Worm (Caenorhabditis elegans) whole organism, L2 larva: ENCODE results near the gene hint-3.

Source experiments
- fos-1 ChIP-seq: fragments of 150-350 bp; optimal IDR thresholded peaks from 2 replicates; lab custom pipeline; 2014; ENCODE audit warnings: missing biosample characterization, missing genetic modification characterization
- lsy-2 ChIP-seq, 2 experiments: fragments of 150-350 bp in 1 of 2; sonication (generic microtip) in 1 of 2; optimal IDR thresholded peaks; 2 replicates each; lab custom pipeline; 2014 to 2017; ENCODE audit warnings: missing biosample characterization in 2 of 2, missing genetic modification characterization in 2 of 2
- mab-5 ChIP-seq: fragments of 150-350 bp; optimal IDR thresholded peaks from 2 replicates; lab custom pipeline; 2014; ENCODE audit warnings: missing biosample characterization, missing genetic modification characterization
- mbf-1 ChIP-seq: sonication (generic microtip); optimal IDR thresholded peaks from 2 replicates; lab custom pipeline; 2017; ENCODE audit warnings: missing biosample characterization, missing genetic modification characterization
- nhr-6 ChIP-seq: fragments of 150-350 bp; optimal IDR thresholded peaks from 2 replicates; lab custom pipeline; 2014; ENCODE audit warnings: missing biosample characterization, missing genetic modification characterization
- nhr-77 ChIP-seq: fragments of 150-350 bp; optimal IDR thresholded peaks from 2 replicates; lab custom pipeline; 2014; ENCODE audit warnings: missing biosample characterization, missing genetic modification characterization

DNA sequence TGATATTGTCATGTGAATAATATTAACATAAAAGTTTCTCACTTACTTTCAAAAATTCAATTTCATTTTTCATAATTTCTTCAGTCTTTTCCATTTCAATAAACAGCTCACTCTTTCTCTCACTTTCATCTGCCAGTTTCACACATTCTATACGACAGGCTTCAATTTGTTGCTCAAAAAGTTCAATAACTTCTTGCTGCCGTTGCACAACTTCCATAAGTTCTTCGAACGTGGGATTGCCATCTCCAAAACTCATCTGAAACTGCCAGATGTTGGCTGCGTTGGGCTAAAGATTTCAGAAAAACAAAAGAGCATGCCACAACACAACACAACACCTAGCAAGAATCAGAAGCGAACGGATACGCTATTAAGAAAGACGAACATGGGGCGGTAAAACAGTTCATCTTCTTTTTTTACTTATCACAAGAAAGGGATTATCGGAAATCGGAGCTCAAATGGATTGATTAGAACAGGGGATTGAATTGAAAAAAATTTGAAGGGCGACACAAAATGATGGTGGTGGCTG is 27.0 kb upstream of the hint-3 start:
- TF ChIP-seq nhr-77 (tag; lab: Kevin White, UChicago): no peak
- no peak for TF ChIP-seq mbf-1
- no peak for TF ChIP-seq mab-5 (tag; lab: Kevin White, UChicago)
- TF ChIP-seq nhr-6 (tag; lab: Kevin White, UChicago): no peak
- TF ChIP-seq fos-1: no peak
- no peak for TF ChIP-seq lsy-2 (tag; optimal IDR thresholded peaks at IDR 0.05; lab: Kevin White, UChicago)
